Worm (Caenorhabditis elegans): ENCODE results near the gene nlp-56.
A peak's percentile ranks its signal among the peaks of the same experiment; 100 is the strongest.

ce11 chrIV:14797849-14798248, 13.3 kb upstream of the nlp-56 start, which contains the start of gene arl-8:
- no peak for TF ChIP-seq nhr-6 (tag; optimal IDR thresholded peaks at IDR 0.05)
- TF ChIP-seq ama-1 (optimal IDR thresholded peaks at IDR 0.05), result peak; percentile 17
